Fruit fly (Drosophila melanogaster): Measurements from ENCODE around the gene Rga.

The Rga gene

DNA sequence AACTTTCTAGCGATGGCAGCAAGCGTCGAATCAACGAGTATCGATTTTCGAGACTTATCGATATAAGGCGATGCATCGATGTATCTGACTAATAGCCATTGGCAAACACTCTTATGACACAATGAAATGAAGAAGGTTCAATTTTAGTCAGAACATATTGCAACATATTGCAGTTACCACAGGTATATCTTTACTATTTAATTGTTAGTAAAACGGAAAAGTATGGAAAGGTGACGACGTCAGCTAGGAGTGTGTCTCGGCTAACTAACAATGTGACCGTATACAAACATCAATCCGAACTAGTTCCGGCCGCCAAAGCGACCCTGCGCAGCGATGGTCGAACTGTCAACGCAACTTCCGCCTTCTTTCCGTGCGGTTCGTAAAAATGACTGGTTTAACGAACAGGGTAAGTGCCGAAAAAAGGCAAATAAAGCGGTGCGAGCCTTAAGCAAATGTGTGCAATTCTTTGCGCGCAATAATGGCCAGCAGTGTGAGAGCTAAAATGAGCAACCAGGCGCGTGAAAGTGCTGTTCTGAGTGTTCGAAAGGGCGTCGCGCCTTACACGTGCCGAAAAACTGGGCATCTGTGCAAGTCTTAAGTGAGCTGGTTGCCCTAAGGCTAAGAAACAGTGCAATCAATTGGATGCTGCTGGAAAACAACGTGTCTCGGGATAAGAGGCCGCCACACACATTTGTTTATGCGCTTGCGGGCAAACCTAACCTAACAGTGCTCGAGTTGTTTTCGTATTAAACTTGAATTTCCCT lies 11.4 kb upstream of the Rga start, which contains the start of the genes Dph4, Spec2 and RpL13A (continued):
- peak; percentile 85 for TF ChIP-seq CG8359 (GFP tag; optimal IDR thresholded peaks at IDR 0.05; ENCODE audit: borderline replicate concordance)
- TF ChIP-seq CG7963 (GFP tag; IDR thresholded peaks at IDR 0.05; ENCODE audit: partially characterized antibody): no peak
- no peak for TF ChIP-seq jigr1 (GFP tag; IDR thresholded peaks at IDR 0.05)
- TF ChIP-seq CG12659 (GFP tag; optimal IDR thresholded peaks at IDR 0.05): peak; percentile 98
- no peak for TF ChIP-seq cas (GFP tag; IDR thresholded peaks at IDR 0.05)
- no peak for TF ChIP-seq ara (GFP tag; IDR thresholded peaks at IDR 0.05)
- TF ChIP-seq unpg (GFP tag; optimal IDR thresholded peaks at IDR 0.05): peak; percentile 87
- TF ChIP-seq fd3F (GFP tag; optimal IDR thresholded peaks at IDR 0.05): peak; percentile 77
- TF ChIP-seq CG14710 (tag; optimal IDR thresholded peaks at IDR 0.05): peak; percentile 95
- no peak for TF ChIP-seq Elba2 (GFP tag; optimal IDR thresholded peaks at IDR 0.05)
- peak; percentile 77 for TF ChIP-seq CG1602 (GFP tag; optimal IDR thresholded peaks at IDR 0.05)
- TF ChIP-seq CG17328 (GFP tag; IDR thresholded peaks at IDR 0.05): no peak
- peak; percentile 95 for TF ChIP-seq odd (GFP tag; optimal IDR thresholded peaks at IDR 0.05)
- peak; percentile 98 for TF ChIP-seq Hmr (GFP tag; optimal IDR thresholded peaks at IDR 0.05)
- peak; percentile 90 for TF ChIP-seq CG10267 (tag; optimal IDR thresholded peaks at IDR 0.05)
- TF ChIP-seq eve (GFP tag; optimal IDR thresholded peaks at IDR 0.05): no peak
- TF ChIP-seq CG2678 (tag; optimal IDR thresholded peaks at IDR 0.05): peak; percentile 81
- peak; percentile 93 for TF ChIP-seq CG11723 (GFP tag; optimal IDR thresholded peaks at IDR 0.05)
- peak; percentile 44 for TF ChIP-seq pros (GFP tag; optimal IDR thresholded peaks at IDR 0.05)
- TF ChIP-seq CG10979 (tag; optimal IDR thresholded peaks at IDR 0.05): peak; percentile 79
- no peak for TF ChIP-seq Dref (GFP tag; IDR thresholded peaks at IDR 0.05)
- no peak for TF ChIP-seq h (optimal IDR thresholded peaks at IDR 0.05)
- TF ChIP-seq luna (GFP tag; optimal IDR thresholded peaks at IDR 0.05): peak; percentile 93
- TF ChIP-seq CG16863 (GFP tag; optimal IDR thresholded peaks at IDR 0.05): peak; percentile 86
- peak; percentile 100 for TF ChIP-seq CG2116 (GFP tag; optimal IDR thresholded peaks at IDR 0.05)
- TF ChIP-seq tna (GFP tag; IDR thresholded peaks at IDR 0.05; ENCODE audit: partially characterized antibody): no peak
- no peak for TF ChIP-seq Ada2b (GFP tag; IDR thresholded peaks at IDR 0.05)
- TF ChIP-seq bbx (GFP tag; IDR thresholded peaks at IDR 0.05; ENCODE audit: partially characterized antibody): no peak
- TF ChIP-seq CG6175 (GFP tag; IDR thresholded peaks at IDR 0.05): no peak
- TF ChIP-seq sd (tag; optimal IDR thresholded peaks at IDR 0.05): no peak
- TF ChIP-seq CG8944 (GFP tag; optimal IDR thresholded peaks at IDR 0.05): peak; percentile 78
- peak; percentile 89 for TF ChIP-seq nerfin-1 (tag; optimal IDR thresholded peaks at IDR 0.05)
- peak; percentile 98 for TF ChIP-seq CG33213 (GFP tag; optimal IDR thresholded peaks at IDR 0.05)
- TF ChIP-seq sens-2 (GFP tag; IDR thresholded peaks at IDR 0.05): no peak
- TF ChIP-seq H15 (GFP tag; IDR thresholded peaks at IDR 0.05): no peak
- peak; percentile 69 for TF ChIP-seq CG8478 (optimal IDR thresholded peaks at IDR 0.05)
- TF ChIP-seq amos (GFP tag; IDR thresholded peaks at IDR 0.05; ENCODE audit: partially characterized antibody): no peak
- TF ChIP-seq Xrp1 (GFP tag; IDR thresholded peaks at IDR 0.05): no peak
- peak; percentile 97 for TF ChIP-seq CG9727 (GFP tag; optimal IDR thresholded peaks at IDR 0.05)
- TF ChIP-seq Lpt (GFP tag; optimal IDR thresholded peaks at IDR 0.05): no peak
- no peak for TF ChIP-seq CG4360 (GFP tag; IDR thresholded peaks at IDR 0.05)
- TF ChIP-seq sens (GFP tag): peak; percentile 98
- TF ChIP-seq CG31441 (GFP tag; IDR thresholded peaks at IDR 0.05): no peak
- TF ChIP-seq NC2α (GFP tag; optimal IDR thresholded peaks at IDR 0.05): peak; percentile 78
- TF ChIP-seq gsb-n (tag; optimal IDR thresholded peaks at IDR 0.05): peak; percentile 85
- no peak for TF ChIP-seq Poxn (GFP tag; IDR thresholded peaks at IDR 0.05)
- TF ChIP-seq zen (tag; optimal IDR thresholded peaks at IDR 0.05): peak; percentile 85
- peak; percentile 39 for TF ChIP-seq Hmx (GFP tag; optimal IDR thresholded peaks at IDR 0.05)
- TF ChIP-seq CG9876 (GFP tag; optimal IDR thresholded peaks at IDR 0.05): peak; percentile 92
- TF ChIP-seq Atf3 (GFP tag; optimal IDR thresholded peaks at IDR 0.05): peak; percentile 84
- peak; percentile 93 for TF ChIP-seq ATbp (GFP tag; optimal IDR thresholded peaks at IDR 0.05)

Measured in whole organism, embryonic.